Worm (Caenorhabditis elegans) whole organism, mixed stage, embryonic: ENCODE data around the gene ZC373.3.

Source experiments
- pha-4 ChIP-seq: fragments of 150-350 bp; optimal IDR thresholded peaks from 2 replicates; lab custom pipeline; 2018; ENCODE audit warnings: missing biosample characterization, missing genetic modification reagents, missing genetic modification characterization
- ztf-11 ChIP-seq: fragments of 150-350 bp; optimal IDR thresholded peaks from 2 replicates; lab custom pipeline; 2014; ENCODE audit warnings: missing biosample characterization, missing genetic modification characterization

DNA sequence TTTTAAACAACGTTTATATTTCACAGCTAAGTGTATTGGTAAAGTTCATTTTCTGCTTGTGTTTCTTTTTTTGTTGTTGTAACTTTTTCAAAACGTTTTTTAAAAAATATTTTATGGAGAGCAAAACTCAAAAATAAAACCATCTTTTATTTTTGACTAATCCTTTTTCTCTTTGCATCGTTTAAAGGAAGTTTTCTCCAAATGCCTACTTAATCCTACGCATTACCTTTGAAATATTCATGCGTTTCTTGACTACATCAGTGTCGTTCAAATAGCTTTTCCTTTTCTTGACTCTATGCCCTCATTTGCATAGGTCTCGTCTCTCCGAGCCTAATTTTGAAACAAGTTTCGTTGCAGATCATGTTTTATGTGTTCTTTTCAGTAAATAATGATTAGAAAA lies 20.8 kb downstream of the ZC373.3 start:
- TF ChIP-seq ztf-11 (tag; lab: Kevin White, UChicago), result no peak
- no peak for TF ChIP-seq pha-4 (tag; lab: Kevin White, UChicago)
